Worm (Caenorhabditis elegans) whole organism, early embryonic: Measurements from ENCODE around the gene F45F2.9.

Experiments used
- ama-1 ChIP-seq: fragments of 150-350 bp; optimal IDR thresholded peaks from 2 replicates; lab custom pipeline; 2014
- ceh-36 ChIP-seq: sonication (generic microtip); optimal IDR thresholded peaks from 2 replicates; lab custom pipeline; 2016; ENCODE audit warnings: missing genetic modification characterization, inconsistent platforms, missing compliant biosample characterization
- flt-1 ChIP-seq: fragments of 200-800 bp; sonication (Bioruptor generic); IDR thresholded peaks from 2 replicates; pipeline ENCODE4 v1.3.6; 2022; ENCODE audit warnings: missing genetic modification characterization, missing compliant biosample characterization
- hmbx-1 ChIP-seq: sonication (generic microtip); optimal IDR thresholded peaks from 2 replicates; lab custom pipeline; 2016; ENCODE audit warnings: mild to moderate bottlenecking, missing genetic modification characterization, missing compliant biosample characterization
- tra-4 ChIP-seq: sonication (generic microtip); optimal IDR thresholded peaks from 2 replicates; lab custom pipeline; 2017; ENCODE audit warnings: missing genetic modification characterization, missing compliant biosample characterization

- TF ChIP-seq hmbx-1 (tag; lab: Kevin White, UChicago) (no peak), flt-1 (no peak), ama-1 (lab: Kevin White, UChicago) (no peak), tra-4 (tag; lab: Kevin White, UChicago) (no peak), ceh-36 (tag; lab: Kevin White, UChicago) (no peak)
These were observed 46.2 kb downstream of the F45F2.9 start, which contains the start of gene mrpl-4 for ce11 chrV:8467031-8467430.
